Worm (Caenorhabditis elegans) whole organism, early embryonic: ENCODE results near the gene M03F8.1.

Experiments used
- B0310.2 ChIP-seq: sonication (generic microtip); optimal IDR thresholded peaks from 2 replicates; lab custom pipeline; 2016; ENCODE audit warnings: mild to moderate bottlenecking, missing genetic modification characterization, missing compliant biosample characterization
- F13C5.2 ChIP-seq: sonication (generic microtip); optimal IDR thresholded peaks from 2 replicates; lab custom pipeline; 2017; ENCODE audit warnings: mild to moderate bottlenecking, missing genetic modification characterization, inconsistent platforms, missing compliant biosample characterization
- aly-1 ChIP-seq: sonication (generic microtip); optimal IDR thresholded peaks from 2 replicates; lab custom pipeline; 2016; ENCODE audit warnings: missing genetic modification characterization, missing compliant biosample characterization
- ama-1 ChIP-seq: fragments of 150-350 bp; optimal IDR thresholded peaks from 2 replicates; lab custom pipeline; 2014
- ceh-13 ChIP-seq: fragments of 200-800 bp; sonication (Bioruptor generic); optimal IDR thresholded peaks from 2 replicates; lab custom pipeline; 2018; ENCODE audit warnings: mild to moderate bottlenecking, missing genetic modification characterization, missing compliant biosample characterization
- ceh-36 ChIP-seq: sonication (generic microtip); optimal IDR thresholded peaks from 2 replicates; lab custom pipeline; 2016; ENCODE audit warnings: missing genetic modification characterization, inconsistent platforms, missing compliant biosample characterization
- ets-7 ChIP-seq: sonication (generic microtip); optimal IDR thresholded peaks from 2 replicates; lab custom pipeline; 2016; ENCODE audit warnings: missing genotype, missing genetic modification characterization, missing compliant biosample characterization
- flt-1 ChIP-seq: fragments of 200-800 bp; sonication (Bioruptor generic); IDR thresholded peaks from 2 replicates; pipeline ENCODE4 v1.3.6; 2022; ENCODE audit warnings: missing genetic modification characterization, missing compliant biosample characterization
- hmbx-1 ChIP-seq: sonication (generic microtip); optimal IDR thresholded peaks from 2 replicates; lab custom pipeline; 2016; ENCODE audit warnings: mild to moderate bottlenecking, missing genetic modification characterization, missing compliant biosample characterization
- hmg-4 ChIP-seq: fragments of 200-800 bp; sonication (Bioruptor generic); optimal IDR thresholded peaks from 2 replicates; lab custom pipeline; 2018; ENCODE audit warnings: mild to moderate bottlenecking, missing genetic modification characterization, missing compliant biosample characterization
- hnd-1 ChIP-seq: sonication (generic microtip); optimal IDR thresholded peaks from 2 replicates; lab custom pipeline; 2016; ENCODE audit warnings: missing genetic modification characterization, missing compliant biosample characterization
- pes-1 ChIP-seq: fragments of 200-800 bp; sonication (Bioruptor generic); IDR thresholded peaks from 2 replicates; pipeline ENCODE4 v1.3.6; 2022; ENCODE audit warnings: missing genetic modification reagents, missing genetic modification characterization, missing compliant biosample characterization
- scrt-1 ChIP-seq: fragments of 200-800 bp; sonication (Bioruptor generic); IDR thresholded peaks from 2 replicates; pipeline ENCODE4 v1.3.6; 2022; ENCODE audit warnings: missing genetic modification characterization, missing compliant biosample characterization
- sea-1 ChIP-seq: fragments of 200-800 bp; sonication (Bioruptor generic); conservative IDR thresholded peaks from 2 replicates; pipeline ENCODE4 v1.3.6; 2022; ENCODE audit warnings: missing genetic modification characterization, missing compliant biosample characterization
- tbx-11 ChIP-seq: fragments of 200-800 bp; sonication (Bioruptor generic); IDR thresholded peaks from 2 replicates; pipeline ENCODE4 v1.3.6; 2022; ENCODE audit warnings: missing genetic modification characterization, missing compliant biosample characterization
- tbx-37 ChIP-seq: fragments of 200-800 bp; sonication (Bioruptor generic); conservative IDR thresholded peaks from 2 replicates; pipeline ENCODE4 v1.3.6; 2022; ENCODE audit warnings: missing genetic modification reagents, missing genetic modification characterization, missing compliant biosample characterization
- tra-4 ChIP-seq: sonication (generic microtip); optimal IDR thresholded peaks from 2 replicates; lab custom pipeline; 2017; ENCODE audit warnings: missing genetic modification characterization, missing compliant biosample characterization

The M03F8.1 gene

DNA sequence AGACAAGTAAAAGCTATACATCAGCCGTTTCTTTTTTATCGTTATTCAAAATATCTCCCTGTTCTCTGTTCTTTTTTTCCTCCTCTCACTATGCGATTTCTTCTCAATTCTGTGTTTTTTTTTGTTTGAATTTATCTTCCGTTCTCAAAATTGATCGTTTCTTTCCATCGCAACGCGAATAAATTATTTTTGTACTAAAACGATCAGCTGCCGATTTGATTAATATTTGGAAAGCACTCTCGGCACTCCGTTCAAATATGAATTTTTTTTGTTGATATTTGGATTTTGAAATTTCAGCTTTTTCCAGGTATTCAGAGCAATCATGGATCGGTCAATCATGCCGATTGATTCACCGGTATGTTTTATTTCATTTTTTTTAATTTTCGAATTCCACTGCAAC is 8.1 kb upstream of the M03F8.1 start, which contains the start of gene pst-1:
Gene pst-1 (plus strand): TSS at position 301 of the 400 bp plus-strand sequence.
- no peak for TF ChIP-seq ceh-13 (GFP tag; lab: Kevin White, UChicago)
- no peak for TF ChIP-seq ama-1 (lab: Kevin White, UChicago)
- TF ChIP-seq flt-1 (GFP tag; lab: Robert Waterston, UW): no peak
- no peak for TF ChIP-seq tra-4 (tag; lab: Kevin White, UChicago)
- no peak for TF ChIP-seq tbx-11
- no peak for TF ChIP-seq scrt-1
- TF ChIP-seq hmg-4: no peak
- TF ChIP-seq B0310.2 (tag; lab: Kevin White, UChicago): no peak
- TF ChIP-seq hnd-1: no peak
- TF ChIP-seq tbx-37 (GFP tag; lab: Robert Waterston, UW): no peak

DNA sequence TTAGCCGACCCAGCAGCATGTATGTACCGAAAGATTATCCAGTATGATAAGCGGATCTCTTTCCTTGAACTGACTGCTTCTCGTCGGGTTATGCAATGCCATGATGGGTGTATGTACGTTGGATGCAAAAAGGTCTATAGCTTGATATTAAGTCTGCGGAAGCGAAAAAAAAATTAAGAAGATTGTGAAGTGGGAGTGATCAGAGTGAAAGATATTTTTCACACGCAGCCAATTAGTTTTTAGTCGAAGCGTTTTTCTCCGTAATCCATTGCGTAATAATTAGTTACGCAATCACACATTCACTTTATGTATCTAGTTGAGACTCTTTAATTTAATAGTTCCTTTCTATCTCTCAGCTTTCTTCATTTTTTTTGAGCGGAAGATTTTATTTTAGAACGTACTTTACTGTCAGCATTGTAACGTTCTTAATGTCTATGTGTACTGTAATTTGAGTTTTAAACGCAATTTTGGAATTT is 1.5 kb upstream of the M03F8.1 start:
- TF ChIP-seq pes-1: no peak
- TF ChIP-seq ama-1 (lab: Kevin White, UChicago): no peak
- no peak for TF ChIP-seq aly-1 (tag; lab: Kevin White, UChicago)
- no peak for TF ChIP-seq ceh-13 (GFP tag; lab: Kevin White, UChicago)
- TF ChIP-seq ets-7: no peak
- no peak for TF ChIP-seq tbx-11
- no peak for TF ChIP-seq hmg-4
- TF ChIP-seq F13C5.2 (tag; lab: Kevin White, UChicago): no peak
- TF ChIP-seq hnd-1: no peak
- no peak for TF ChIP-seq tra-4 (tag; lab: Kevin White, UChicago)
- no peak for TF ChIP-seq ceh-36
- TF ChIP-seq B0310.2 (tag; lab: Kevin White, UChicago): no peak
- no peak for TF ChIP-seq flt-1 (GFP tag; lab: Robert Waterston, UW)
- no peak for TF ChIP-seq scrt-1

DNA sequence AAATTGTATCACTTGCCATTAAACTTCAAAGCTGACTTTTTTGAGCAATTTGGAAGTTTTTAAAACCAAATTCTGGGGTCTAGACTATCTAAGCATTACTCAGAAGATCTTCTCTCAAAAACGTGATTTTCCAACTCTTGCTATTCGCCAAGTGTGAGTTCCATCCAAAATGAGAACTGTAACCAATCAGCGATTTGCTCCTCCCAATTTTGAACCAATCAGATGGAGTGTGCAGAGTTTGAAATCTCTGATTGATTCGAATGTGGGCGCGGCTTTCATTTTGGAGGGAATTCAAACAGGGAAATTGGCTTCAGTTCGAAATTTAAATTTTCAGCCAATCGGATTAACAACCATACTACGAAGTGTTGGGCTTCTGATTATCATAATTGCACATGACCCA is 1.9 kb downstream of the M03F8.1 start:
- TF ChIP-seq hmbx-1 (tag; lab: Kevin White, UChicago): no peak
- TF ChIP-seq F13C5.2 (tag; lab: Kevin White, UChicago): no peak
- no peak for TF ChIP-seq aly-1 (tag; lab: Kevin White, UChicago)
- no peak for TF ChIP-seq tra-4 (tag; lab: Kevin White, UChicago)
- TF ChIP-seq ets-7: no peak

DNA sequence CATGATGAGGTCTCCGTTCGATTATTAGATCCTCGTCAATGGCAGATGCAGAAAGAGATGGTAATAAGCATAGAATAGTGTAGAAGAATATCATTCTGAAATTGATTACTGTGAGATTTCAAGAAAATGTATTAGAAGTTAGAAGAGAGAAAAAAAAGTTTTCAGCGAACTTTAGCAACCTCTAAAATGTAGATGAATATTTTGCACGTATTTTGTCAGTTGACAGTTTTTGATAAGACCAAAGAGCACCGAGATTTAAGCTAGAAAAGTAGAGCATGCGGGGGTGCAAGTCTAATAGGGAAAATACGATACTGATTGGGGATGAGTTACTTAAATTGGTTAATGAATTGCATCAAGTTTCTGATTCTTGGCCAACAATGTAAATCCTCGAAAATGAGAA is 3.5 kb downstream of the M03F8.1 start, which contains the start of gene M03F8.6:
Gene M03F8.6 (minus strand): TSS at position 101 of the 400 bp plus-strand sequence.
- TF ChIP-seq tbx-11 (no peak), ceh-13 (GFP tag; lab: Kevin White, UChicago) (no peak), hmbx-1 (tag; lab: Kevin White, UChicago) (no peak), sea-1 (GFP tag; lab: Robert Waterston, UW) (no peak)

DNA sequence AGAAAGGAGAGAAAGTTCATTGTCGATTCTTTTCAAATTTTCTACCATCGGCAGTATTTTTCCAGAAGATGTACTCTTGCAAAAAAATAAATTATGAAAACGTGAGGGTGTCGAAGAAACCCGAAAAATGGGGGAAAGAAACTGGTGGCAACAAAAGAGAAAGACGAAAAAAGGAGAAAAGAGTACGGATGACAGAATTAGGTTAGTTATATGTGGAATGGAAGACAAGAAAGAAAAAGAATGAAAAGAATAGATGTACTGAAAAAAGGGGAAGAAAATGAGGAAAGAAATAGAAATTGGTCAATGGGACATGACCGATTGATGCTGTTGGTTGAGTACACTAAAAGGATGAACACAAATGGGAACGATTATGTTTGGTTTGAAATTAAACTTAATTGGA is 4.4 kb downstream of the M03F8.1 start:
- TF ChIP-seq hmbx-1 (tag; lab: Kevin White, UChicago): no peak
- TF ChIP-seq ceh-36: no peak
- TF ChIP-seq aly-1 (tag; lab: Kevin White, UChicago): no peak
- no peak for TF ChIP-seq sea-1 (GFP tag; lab: Robert Waterston, UW)
- no peak for TF ChIP-seq ets-7
- TF ChIP-seq ama-1 (lab: Kevin White, UChicago): no peak
- TF ChIP-seq tbx-37 (GFP tag; lab: Robert Waterston, UW): no peak
- no peak for TF ChIP-seq F13C5.2 (tag; lab: Kevin White, UChicago)
- no peak for TF ChIP-seq pes-1
- TF ChIP-seq tra-4 (tag; lab: Kevin White, UChicago): no peak
- TF ChIP-seq flt-1 (GFP tag; lab: Robert Waterston, UW): no peak

DNA sequence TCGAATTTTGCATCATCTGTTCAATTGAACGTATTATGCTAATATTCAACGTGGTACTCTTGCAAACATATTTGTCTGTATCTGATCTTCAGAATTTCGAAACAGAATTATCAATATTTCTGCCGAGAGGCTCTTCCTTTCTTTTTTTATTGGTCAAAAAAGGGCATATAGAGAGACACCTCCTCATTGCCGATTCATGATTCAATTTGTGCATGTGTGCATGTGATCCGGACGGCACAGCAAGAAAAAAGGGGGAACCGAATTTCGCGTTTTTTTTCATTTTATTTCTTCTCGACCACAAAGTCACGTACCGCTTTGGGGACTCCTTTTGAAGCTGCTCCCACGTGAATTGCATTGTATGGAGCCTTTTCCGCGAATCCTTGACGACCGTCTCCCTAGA is 10.3 kb downstream of the M03F8.1 start, which contains the start of gene mcp-1:
Gene mcp-1 (plus strand): TSS at position 292 of the 400 bp plus-strand sequence.
- no peak for TF ChIP-seq scrt-1
- TF ChIP-seq hnd-1: no peak
- no peak for TF ChIP-seq ceh-36
- TF ChIP-seq aly-1 (tag; lab: Kevin White, UChicago): no peak
- TF ChIP-seq hmg-4: no peak
- no peak for TF ChIP-seq ama-1 (lab: Kevin White, UChicago)
- no peak for TF ChIP-seq B0310.2 (tag; lab: Kevin White, UChicago)
- TF ChIP-seq flt-1 (GFP tag; lab: Robert Waterston, UW): no peak
- TF ChIP-seq hmbx-1 (tag; lab: Kevin White, UChicago): no peak
- TF ChIP-seq tbx-11: no peak
- TF ChIP-seq sea-1 (GFP tag; lab: Robert Waterston, UW): no peak
- TF ChIP-seq F13C5.2 (tag; lab: Kevin White, UChicago): no peak
- TF ChIP-seq tbx-37 (GFP tag; lab: Robert Waterston, UW): no peak

DNA sequence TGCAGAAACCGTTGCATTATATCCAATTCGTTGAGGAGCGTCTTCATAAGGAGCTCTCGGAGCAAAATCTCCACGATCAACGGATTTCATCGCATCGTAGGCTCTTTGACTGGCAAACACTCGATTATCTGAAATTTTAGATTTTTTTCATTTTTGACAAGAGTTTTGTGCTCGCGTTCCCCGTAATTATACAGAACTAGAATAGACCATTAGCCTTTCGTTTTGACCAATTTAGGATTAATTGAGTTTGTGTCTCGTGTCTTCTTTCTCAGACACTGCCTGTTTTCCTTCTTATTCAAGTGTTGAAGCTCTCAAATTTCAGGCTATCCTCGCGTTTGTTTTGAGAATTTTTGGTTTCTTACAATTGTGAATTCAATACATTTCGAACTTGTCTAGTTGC is 11.9 kb downstream of the M03F8.1 start:
- TF ChIP-seq sea-1 (GFP tag; lab: Robert Waterston, UW): no peak
- TF ChIP-seq hmbx-1 (tag; lab: Kevin White, UChicago): no peak
- TF ChIP-seq hmg-4: no peak

DNA sequence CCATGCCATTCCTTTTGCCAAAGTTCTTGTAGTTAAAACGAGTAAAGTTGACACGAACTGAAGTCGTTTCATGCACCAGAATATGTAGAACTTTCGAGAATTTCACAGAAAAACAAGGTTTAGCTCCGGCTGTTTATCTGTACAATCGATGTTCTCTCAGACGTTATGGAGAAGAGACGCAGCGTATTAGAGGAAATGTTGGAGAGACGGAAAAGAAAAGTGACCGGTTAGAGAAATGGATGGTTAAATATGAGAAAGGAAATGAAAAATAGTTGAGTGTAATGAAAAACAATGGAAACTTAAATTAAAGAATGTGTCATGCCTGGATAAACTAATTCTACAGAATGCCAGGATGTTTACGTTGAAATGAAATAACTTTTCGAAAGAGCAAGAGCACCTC is 12.5 kb downstream of the M03F8.1 start, which contains the start of gene pcm-1:
Gene pcm-1 (minus strand): TSS at position 187 of the 400 bp plus-strand sequence.
- no peak for TF ChIP-seq flt-1 (GFP tag; lab: Robert Waterston, UW)
- no peak for TF ChIP-seq hnd-1
- no peak for TF ChIP-seq sea-1 (GFP tag; lab: Robert Waterston, UW)
- TF ChIP-seq F13C5.2 (tag; lab: Kevin White, UChicago): no peak
- TF ChIP-seq scrt-1: no peak
- no peak for TF ChIP-seq hmg-4
- no peak for TF ChIP-seq B0310.2 (tag; lab: Kevin White, UChicago)
- TF ChIP-seq hmbx-1 (tag; lab: Kevin White, UChicago): no peak
- TF ChIP-seq tra-4 (tag; lab: Kevin White, UChicago): no peak
- TF ChIP-seq ceh-36: no peak
- TF ChIP-seq aly-1 (tag; lab: Kevin White, UChicago): no peak
- TF ChIP-seq tbx-37 (GFP tag; lab: Robert Waterston, UW): no peak
- TF ChIP-seq ets-7: no peak
- no peak for TF ChIP-seq tbx-11
- TF ChIP-seq ama-1 (lab: Kevin White, UChicago): no peak
- TF ChIP-seq pes-1: no peak
